Fruit fly (Drosophila melanogaster): ENCODE results near the gene CG3793.
A peak's percentile ranks its signal among the peaks of the same experiment; 100 is the strongest.

CG3793 gene

dm6 chr2L:15752096-15752495, 11.9 kb upstream of the CG3793 start, which contains the start of gene Mtr4:
TSS of gene Mtr4 (plus strand) at chr2L:15752263.
- TF ChIP-seq CG10267 (tag; optimal IDR thresholded peaks at IDR 0.05) (peak; percentile 10), CG17829 (tag; optimal IDR thresholded peaks at IDR 0.05) (peak; percentile 21), ftz-f1 (GFP tag; optimal IDR thresholded peaks at IDR 0.05) (no peak), CG10366 (GFP tag; IDR thresholded peaks at IDR 0.05) (no peak), p53 (GFP tag; optimal IDR thresholded peaks at IDR 0.05) (no peak), NC2α (GFP tag; optimal IDR thresholded peaks at IDR 0.05) (no peak), H15 (GFP tag; IDR thresholded peaks at IDR 0.05) (no peak), BEAF-32 (GFP tag; optimal IDR thresholded peaks at IDR 0.05) (peak; percentile 16), Sin3A (optimal IDR thresholded peaks at IDR 0.05) (peak; percentile 11), Nf-YC (tag; optimal IDR thresholded peaks at IDR 0.05) (peak; percentile 18), amos (GFP tag; IDR thresholded peaks at IDR 0.05; ENCODE audit: partially characterized antibody) (peak; percentile 24; the same call in 1 of the 2 replicates), CG34224 (GFP tag; IDR thresholded peaks at IDR 0.05; ENCODE audit: partially characterized antibody) (peak; percentile 64), Dll (GFP tag; IDR thresholded peaks at IDR 0.05; ENCODE audit: partially characterized antibody) (peak; percentile 62), trh (GFP tag; optimal IDR thresholded peaks at IDR 0.05) (no peak), Med (GFP tag) (peak; percentile 43), C15 (GFP tag; IDR thresholded peaks at IDR 0.05) (no peak), stwl (tag; optimal IDR thresholded peaks at IDR 0.05) (peak; percentile 10), pzg (GFP tag; optimal IDR thresholded peaks at IDR 0.05) (peak; percentile 40), gfzf (GFP tag; optimal IDR thresholded peaks at IDR 0.05) (no peak), ems (GFP tag; optimal IDR thresholded peaks at IDR 0.05) (no peak), CG15011 (GFP tag; optimal IDR thresholded peaks at IDR 0.05) (no peak), eyg (GFP tag; optimal IDR thresholded peaks at IDR 0.05) (no peak), CG12391 (tag; optimal IDR thresholded peaks at IDR 0.05) (no peak), CG12942 (GFP tag; optimal IDR thresholded peaks at IDR 0.05) (no peak), rib (GFP tag; IDR thresholded peaks at IDR 0.05) (no peak), HLH4C (GFP tag; IDR thresholded peaks at IDR 0.05; ENCODE audit: partially characterized antibody) (peak; percentile 71), Scr (GFP tag; IDR thresholded peaks at IDR 0.05; ENCODE audit: partially characterized antibody) (peak; percentile 48), YL-1 (GFP tag; optimal IDR thresholded peaks at IDR 0.05) (peak; percentile 42), CG7987 (GFP tag; optimal IDR thresholded peaks at IDR 0.05) (no peak), ken (GFP tag; IDR thresholded peaks at IDR 0.05) (no peak), CG16813 (GFP tag; IDR thresholded peaks at IDR 0.05; ENCODE audit: partially characterized antibody) (peak; percentile 41; the same call in 1 of the 3 replicates), eve (GFP tag; optimal IDR thresholded peaks at IDR 0.05) (no peak), CG7357 (GFP tag; IDR thresholded peaks at IDR 0.05) (no peak), E2f1 (GFP tag; IDR thresholded peaks at IDR 0.05) (no peak), dm (GFP tag; optimal IDR thresholded peaks at IDR 0.05) (peak; percentile 76), Sry-β (GFP tag; optimal IDR thresholded peaks at IDR 0.05) (peak; percentile 94), E2f2 (GFP tag; IDR thresholded peaks at IDR 0.05) (peak; percentile 61; the same call in 1 of the 2 replicates), CG2889 (GFP tag; IDR thresholded peaks at IDR 0.05) (no peak), row (GFP tag; IDR thresholded peaks at IDR 0.05) (peak; percentile 80), sisA (GFP tag; IDR thresholded peaks at IDR 0.05) (no peak), Adf1 (GFP tag; IDR thresholded peaks at IDR 0.05) (no peak), CG17186 (GFP tag; optimal IDR thresholded peaks at IDR 0.05) (peak; percentile 2), CG10565 (GFP tag; optimal IDR thresholded peaks at IDR 0.05) (no peak), unc-4 (GFP tag; IDR thresholded peaks at IDR 0.05; ENCODE audit: partially characterized antibody) (0 out of 2 replicates have a peak, but pooled peaks have one; percentile 17), CG2116 (GFP tag; optimal IDR thresholded peaks at IDR 0.05) (peak; percentile 24), MESR4 (GFP tag; optimal IDR thresholded peaks at IDR 0.05) (peak; percentile 76), Sox102F (GFP tag; optimal IDR thresholded peaks at IDR 0.05) (no peak), Bgb (GFP tag; IDR thresholded peaks at IDR 0.05; ENCODE audit: partially characterized antibody) (peak; percentile 41; the same call in 1 of the 2 replicates), CG5953 (GFP tag; IDR thresholded peaks at IDR 0.05) (no peak), disco-r (GFP tag; optimal IDR thresholded peaks at IDR 0.05) (no peak), CG14710 (tag; optimal IDR thresholded peaks at IDR 0.05) (peak; percentile 28)

All from whole organism, embryonic.